Fruit fly (Drosophila melanogaster): ENCODE data around the gene CG17477.
A peak's percentile ranks its signal among the peaks of the same experiment; 100 is the strongest.

CG17477 gene

DNA sequence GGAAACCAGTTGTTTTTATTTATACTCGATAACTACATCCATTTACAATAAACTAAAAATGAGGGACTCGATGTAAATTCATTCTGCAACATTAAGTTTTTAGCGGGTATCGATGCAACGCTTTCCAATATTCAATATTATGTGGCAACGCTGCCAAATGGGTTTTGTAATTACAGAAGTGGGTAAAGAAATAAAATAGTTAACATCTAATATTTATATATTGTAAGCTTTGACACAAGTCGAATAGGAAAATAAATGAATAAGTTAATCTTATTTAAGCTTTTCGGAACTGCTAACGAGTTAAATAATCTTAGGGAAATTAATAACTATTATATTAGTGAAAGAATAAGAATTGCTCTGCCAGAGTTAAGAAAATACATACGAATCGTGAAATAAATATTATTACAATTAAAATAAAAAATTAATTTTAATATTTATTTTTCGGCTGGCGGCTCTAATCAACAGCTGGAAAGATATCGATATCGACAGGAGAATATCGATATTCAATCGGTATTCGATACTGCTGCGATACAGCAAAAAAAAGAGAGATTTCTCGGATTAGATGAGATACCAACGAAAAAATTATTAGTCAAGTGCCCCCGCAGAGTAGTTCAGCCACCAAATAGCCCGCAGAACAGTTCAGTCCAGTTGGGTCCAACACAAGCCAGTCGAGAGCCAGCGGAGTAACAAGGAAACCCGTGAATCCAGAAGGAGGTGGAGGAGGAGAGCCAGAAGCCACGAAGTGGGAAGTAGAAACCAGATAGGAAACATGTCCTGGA is 41.5 kb downstream of the CG17477 start, which contains the start of gene GckIII (continued):
- peak; percentile 86 for TF ChIP-seq CG2129 (GFP tag; IDR thresholded peaks at IDR 0.05; ENCODE audit: partially characterized antibody)
- TF ChIP-seq BEAF-32 (GFP tag; optimal IDR thresholded peaks at IDR 0.05): peak; percentile 74
- TF ChIP-seq Bteb2 (GFP tag; optimal IDR thresholded peaks at IDR 0.05): no peak
- TF ChIP-seq crp (GFP tag; optimal IDR thresholded peaks at IDR 0.05): peak in 1 of 2 experiments; percentile 79
- TF ChIP-seq CG4617 (GFP tag; optimal IDR thresholded peaks at IDR 0.05; ENCODE audit: borderline replicate concordance): peak; percentile 63
- peak; percentile 5 for TF ChIP-seq CoRest (tag; optimal IDR thresholded peaks at IDR 0.05)
- no peak for TF ChIP-seq dimm (GFP tag; IDR thresholded peaks at IDR 0.05)
- peak; percentile 79 for TF ChIP-seq tna (GFP tag; IDR thresholded peaks at IDR 0.05; ENCODE audit: partially characterized antibody)
- TF ChIP-seq pfk (GFP tag; optimal IDR thresholded peaks at IDR 0.05): no peak
- TF ChIP-seq CG2712 (tag; optimal IDR thresholded peaks at IDR 0.05): peak; percentile 42
- peak; percentile 87 for TF ChIP-seq mld (GFP tag; IDR thresholded peaks at IDR 0.05; ENCODE audit: partially characterized antibody)
- TF ChIP-seq CG14860 (GFP tag; IDR thresholded peaks at IDR 0.05; ENCODE audit: partially characterized antibody): peak; percentile 83
- TF ChIP-seq unc-4 (GFP tag; IDR thresholded peaks at IDR 0.05; ENCODE audit: partially characterized antibody): peak; percentile 91
- TF ChIP-seq CG11560 (tag; IDR thresholded peaks at IDR 0.05): peak; percentile 83; the same call in 2 of the 3 replicates
- TF ChIP-seq CG17829 (tag; optimal IDR thresholded peaks at IDR 0.05): peak; percentile 22
- TF ChIP-seq MBD-R2 (GFP tag; IDR thresholded peaks at IDR 0.05): peak; percentile 54
- peak; percentile 57 for TF ChIP-seq nerfin-2 (GFP tag; IDR thresholded peaks at IDR 0.05; ENCODE audit: partially characterized antibody)
- peak in 1 of 2 experiments; percentile 11 for TF ChIP-seq Pdp1 (GFP tag; optimal IDR thresholded peaks at IDR 0.05)
- TF ChIP-seq ATbp (GFP tag; optimal IDR thresholded peaks at IDR 0.05): no peak
- peak; percentile 76 for TF ChIP-seq trem (tag; optimal IDR thresholded peaks at IDR 0.05)
- peak; percentile 51; the same call in 1 of the 2 replicates for TF ChIP-seq E2f2 (GFP tag; IDR thresholded peaks at IDR 0.05)
- 0 out of 3 replicates have a peak, but pooled peaks have one; percentile 17 for TF ChIP-seq row (GFP tag; IDR thresholded peaks at IDR 0.05)
- no peak for TF ChIP-seq slbo (GFP tag; IDR thresholded peaks at IDR 0.05)
- TF ChIP-seq Sry-δ (GFP tag; optimal IDR thresholded peaks at IDR 0.05): peak; percentile 50
- peak; percentile 19 for TF ChIP-seq phol (tag; optimal IDR thresholded peaks at IDR 0.05)
- TF ChIP-seq Opbp (GFP tag; IDR thresholded peaks at IDR 0.05; ENCODE audit: partially characterized antibody): peak; percentile 11; the same call in 2 of the 3 replicates
- peak; percentile 86 for TF ChIP-seq Bgb (GFP tag; IDR thresholded peaks at IDR 0.05; ENCODE audit: partially characterized antibody)
- peak; percentile 89 for TF ChIP-seq Dll (GFP tag; IDR thresholded peaks at IDR 0.05; ENCODE audit: partially characterized antibody)
- TF ChIP-seq CG10267 (tag; optimal IDR thresholded peaks at IDR 0.05): peak; percentile 55
- TF ChIP-seq CG4730 (GFP tag; IDR thresholded peaks at IDR 0.05): no peak
- TF ChIP-seq Dp (GFP tag; optimal IDR thresholded peaks at IDR 0.05): peak; percentile 51
- peak; percentile 5 for TF ChIP-seq YL-1 (GFP tag; optimal IDR thresholded peaks at IDR 0.05)
- peak; percentile 51 for TF ChIP-seq CG12659 (GFP tag; optimal IDR thresholded peaks at IDR 0.05)
- peak; percentile 72; the same call in 2 of the 3 replicates for TF ChIP-seq knrl (GFP tag; IDR thresholded peaks at IDR 0.05; ENCODE audit: partially characterized antibody)
- TF ChIP-seq trh (GFP tag; optimal IDR thresholded peaks at IDR 0.05): no peak
- no peak for TF ChIP-seq Awh (GFP tag; IDR thresholded peaks at IDR 0.05)
- peak; percentile 5 for TF ChIP-seq Sry-β (GFP tag; optimal IDR thresholded peaks at IDR 0.05)
- peak; percentile 24 for TF ChIP-seq CG15514 (GFP tag; optimal IDR thresholded peaks at IDR 0.05)
- no peak for TF ChIP-seq Lhr (GFP tag; optimal IDR thresholded peaks at IDR 0.05)
- TF ChIP-seq CG2116 (GFP tag; optimal IDR thresholded peaks at IDR 0.05): peak; percentile 62
- TF ChIP-seq nmo (GFP tag; optimal IDR thresholded peaks at IDR 0.05): peak; percentile 2
- peak; percentile 62 for TF ChIP-seq CG14710 (tag; optimal IDR thresholded peaks at IDR 0.05)
- no peak for TF ChIP-seq CG30403 (GFP tag; optimal IDR thresholded peaks at IDR 0.05)
- TF ChIP-seq sna (GFP tag; IDR thresholded peaks at IDR 0.05; ENCODE audit: partially characterized antibody): peak; percentile 81
- TF ChIP-seq Scr (GFP tag; IDR thresholded peaks at IDR 0.05; ENCODE audit: partially characterized antibody): peak; percentile 89
- TF ChIP-seq CG11456 (GFP tag; IDR thresholded peaks at IDR 0.05): no peak

Data from whole organism, embryonic.